Fruit fly (Drosophila melanogaster) whole organism, pupa: ENCODE data around the gene Yif1.

Experiments
- CG10348 ChIP-seq: fragments of 200-800 bp; sonication (Bioruptor generic); IDR thresholded peaks from 2 replicates; pipeline ENCODE4 v1.3.6; 2022; ENCODE audit warnings: missing biosample characterization, missing genetic modification characterization
- CG12605 ChIP-seq: fragments of 200-800 bp; sonication (Bioruptor generic); IDR thresholded peaks from 2 replicates; pipeline ENCODE4 v1.3.6; 2022; ENCODE audit warnings: missing biosample characterization, missing genetic modification characterization
- CG13204 ChIP-seq: fragments of 200-800 bp; sonication (Bioruptor generic); optimal IDR thresholded peaks from 2 replicates; lab custom pipeline; 2018; ENCODE audit warnings: missing biosample characterization, mild to moderate bottlenecking, missing genetic modification characterization, moderate library complexity
- CG14655 ChIP-seq: fragments of 200-800 bp; sonication (Bioruptor generic); optimal IDR thresholded peaks from 3 replicates; lab custom pipeline; 2017; ENCODE audit warnings: mild to moderate bottlenecking, missing biosample characterization, missing genetic modification reagents, missing genetic modification characterization
- CG15710 ChIP-seq: fragments of 200-800 bp; sonication (Bioruptor generic); optimal IDR thresholded peaks from 2 replicates; lab custom pipeline; 2018; ENCODE audit warnings: missing biosample characterization, mild to moderate bottlenecking, missing genetic modification characterization, moderate library complexity
- CG17806 ChIP-seq: fragments of 200-800 bp; sonication (Bioruptor generic); optimal IDR thresholded peaks from 2 replicates; lab custom pipeline; 2018; ENCODE audit warnings: missing biosample characterization, mild to moderate bottlenecking, missing genetic modification characterization, moderate library complexity
- CG32121 ChIP-seq: fragments of 200-800 bp; sonication (Bioruptor generic); IDR thresholded peaks from 2 replicates; pipeline ENCODE4 v1.3.6; 2022; ENCODE audit warnings: missing biosample characterization, missing genetic modification characterization
- CG34367 ChIP-seq: fragments of 200-800 bp; sonication (Bioruptor generic); optimal IDR thresholded peaks from 2 replicates; lab custom pipeline; 2018; ENCODE audit warnings: missing biosample characterization, mild to moderate bottlenecking, missing genetic modification characterization
- CG4496 ChIP-seq: fragments of 200-800 bp; sonication (Bioruptor generic); IDR thresholded peaks from 3 replicates; pipeline ENCODE4 v1.3.6; 2022; ENCODE audit warnings: missing biosample characterization, missing genetic modification characterization
- CG8159 ChIP-seq: fragments of 200-800 bp; sonication (Bioruptor generic); optimal IDR thresholded peaks from 3 replicates; lab custom pipeline; 2018; ENCODE audit warnings: missing biosample characterization, mild to moderate bottlenecking, missing genetic modification characterization, moderate library complexity
- CG8301 ChIP-seq: fragments of 200-800 bp; sonication (Bioruptor generic); optimal IDR thresholded peaks from 2 replicates; lab custom pipeline; 2018; ENCODE audit warnings: missing biosample characterization, mild to moderate bottlenecking, missing genetic modification characterization
- CG9948 ChIP-seq: fragments of 200-800 bp; sonication (Bioruptor generic); optimal IDR thresholded peaks from 2 replicates; lab custom pipeline; 2018; ENCODE audit warnings: missing biosample characterization, mild to moderate bottlenecking, missing genetic modification characterization, moderate library complexity
- D1 ChIP-seq: fragments of 200-800 bp; sonication (Bioruptor generic); optimal IDR thresholded peaks from 2 replicates; lab custom pipeline; 2018; ENCODE audit warnings: missing biosample characterization, mild to moderate bottlenecking, missing genetic modification characterization, moderate library complexity
- EcR ChIP-seq: fragments of 200-800 bp; sonication (Bioruptor generic); optimal IDR thresholded peaks from 3 replicates; lab custom pipeline; 2019; ENCODE audit warnings: missing biosample characterization, missing genetic modification characterization, mild to moderate bottlenecking, moderate library complexity, missing genetic modification reagents
- Ets98B ChIP-seq: fragments of 200-800 bp; sonication (Bioruptor generic); IDR thresholded peaks from 2 replicates; pipeline ENCODE4 v1.3.6; 2022; ENCODE audit warnings: missing biosample characterization, missing genetic modification characterization
- Pif1A ChIP-seq: fragments of 200-800 bp; sonication (Bioruptor generic); optimal IDR thresholded peaks from 3 replicates; lab custom pipeline; 2016; ENCODE audit warnings: missing biosample characterization, missing genetic modification characterization
- Pif1B ChIP-seq: fragments of 200-800 bp; sonication (Bioruptor generic); optimal IDR thresholded peaks from 3 replicates; lab custom pipeline; 2016; ENCODE audit warnings: missing biosample characterization, missing genetic modification characterization
- Snoo ChIP-seq: fragments of 200-800 bp; sonication (Bioruptor generic); optimal IDR thresholded peaks from 3 replicates; lab custom pipeline; 2017; ENCODE audit warnings: missing biosample characterization, mild to moderate bottlenecking, missing genetic modification characterization, inconsistent platforms
- fd96Ca ChIP-seq: fragments of 200-800 bp; sonication (Bioruptor generic); IDR thresholded peaks from 3 replicates; pipeline ENCODE4 v1.3.6; 2022; ENCODE audit warnings: missing biosample characterization, missing genetic modification characterization
- rn ChIP-seq: fragments of 200-800 bp; sonication (Bioruptor generic); IDR thresholded peaks from 2 replicates; pipeline ENCODE4 v1.3.6; 2022; ENCODE audit warnings: missing biosample characterization, missing genetic modification characterization

The Yif1 gene

DNA sequence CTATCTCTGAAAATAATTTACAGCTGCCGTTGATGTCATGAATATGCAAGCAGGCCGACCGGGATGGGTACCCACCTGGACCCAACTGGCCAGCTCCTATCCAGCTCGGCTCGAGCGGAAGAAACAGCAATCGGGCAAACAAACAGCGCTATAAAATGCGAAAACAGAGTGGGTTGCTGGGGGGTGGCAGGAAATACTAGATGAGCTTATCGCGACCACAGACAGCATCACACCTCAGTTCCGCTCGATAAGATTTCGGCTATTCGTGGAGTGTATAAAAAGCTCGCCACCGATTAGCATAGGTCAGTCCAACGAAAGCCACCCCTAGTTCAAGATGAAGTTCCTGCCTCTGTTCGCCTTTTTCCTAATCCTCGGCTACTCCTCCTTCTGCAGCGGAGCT, 10.8 kb downstream of the Yif1 start, which contains the start of gene CG14245:
TSS of gene CG14245 (plus strand) at position 301 of the 400 bp plus-strand sequence.
- no peak for TF ChIP-seq CG34367 (tag; lab: Kevin White, UChicago)
- no peak for TF ChIP-seq fd96Ca (GFP tag; lab: Robert Waterston, UW)
- no peak for TF ChIP-seq CG13204
- TF ChIP-seq CG9948 (tag; lab: Kevin White, UChicago) = no peak
- no peak for TF ChIP-seq CG10348 (GFP tag; lab: Robert Waterston, UW)
- TF ChIP-seq EcR (GFP tag; lab: Kevin White, UChicago) = no peak
- TF ChIP-seq CG14655 (GFP tag; lab: Kevin White, UChicago) = no peak
- TF ChIP-seq Pif1A (GFP tag; lab: Kevin White, UChicago) = no peak
- TF ChIP-seq Pif1B = no peak
- TF ChIP-seq Ets98B = no peak
- TF ChIP-seq CG4496 (GFP tag; lab: Robert Waterston, UW) = no peak
- no peak for TF ChIP-seq CG15710 (tag; lab: Kevin White, UChicago)
- no peak for TF ChIP-seq CG17806 (tag; lab: Kevin White, UChicago)
- no peak for TF ChIP-seq CG12605 (GFP tag; lab: Robert Waterston, UW)
- no peak for TF ChIP-seq CG32121 (GFP tag; lab: Robert Waterston, UW)
- TF ChIP-seq Snoo (tag; lab: Kevin White, UChicago) = no peak
- no peak for TF ChIP-seq CG8159 (tag; lab: Kevin White, UChicago)

DNA sequence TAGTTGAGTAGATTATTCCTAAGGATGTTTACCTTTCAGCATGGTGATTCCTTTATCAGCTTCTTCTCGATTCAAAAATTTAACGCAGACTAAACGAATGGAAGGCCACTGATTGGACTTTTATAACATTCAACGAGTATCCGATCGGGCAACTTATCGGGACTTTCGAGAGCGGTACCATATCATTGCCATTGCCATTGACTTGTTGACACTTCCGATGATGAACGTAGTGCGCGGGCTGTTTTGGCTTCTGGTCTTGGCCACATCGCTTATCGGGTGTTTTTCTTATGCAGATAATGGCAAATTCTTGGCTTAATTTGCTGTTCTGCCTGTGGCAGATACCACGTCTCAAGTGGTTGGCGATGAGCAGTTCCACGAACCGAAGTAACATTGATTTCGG, 18.5 kb downstream of the Yif1 start, which contains the start of gene CG6403:
TSS of gene CG6403 (minus strand) at position 101 of the 400 bp plus-strand sequence.
- TF ChIP-seq fd96Ca (GFP tag; lab: Robert Waterston, UW) = no peak
- no peak for TF ChIP-seq CG4496 (GFP tag; lab: Robert Waterston, UW)
- no peak for TF ChIP-seq CG9948 (tag; lab: Kevin White, UChicago)
- no peak for TF ChIP-seq CG34367 (tag; lab: Kevin White, UChicago)
- TF ChIP-seq rn = no peak
- TF ChIP-seq CG12605 (GFP tag; lab: Robert Waterston, UW) = no peak
- no peak for TF ChIP-seq CG17806 (tag; lab: Kevin White, UChicago)

DNA sequence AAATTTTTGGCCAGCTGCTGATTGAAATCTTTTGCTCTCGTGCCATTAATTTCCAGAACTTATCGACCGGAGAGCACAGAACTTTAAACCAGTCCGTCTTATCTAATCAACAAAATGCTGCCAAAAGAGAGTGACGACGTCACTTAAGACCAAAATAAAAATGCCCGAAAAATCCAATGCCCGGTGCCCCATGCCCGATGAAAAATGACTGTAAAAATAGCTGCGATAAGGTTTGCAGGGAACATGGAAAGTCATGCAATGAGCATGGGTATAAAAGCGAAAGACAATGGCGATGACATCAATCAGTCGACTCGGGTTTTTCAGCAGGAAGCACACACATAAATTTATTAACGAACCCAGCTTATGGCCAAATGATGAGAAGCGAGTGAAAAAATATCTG, 19.6 kb downstream of the Yif1 start, which contains the start of gene CG14247:
TSS of gene CG14247 (plus strand) at position 301 of the 400 bp plus-strand sequence.
- TF ChIP-seq CG34367 (tag; lab: Kevin White, UChicago) = no peak
- TF ChIP-seq rn = no peak
- no peak for TF ChIP-seq CG15710 (tag; lab: Kevin White, UChicago)
- TF ChIP-seq fd96Ca (GFP tag; lab: Robert Waterston, UW) = no peak
- TF ChIP-seq Ets98B = no peak
- TF ChIP-seq Pif1B = no peak
- no peak for TF ChIP-seq CG12605 (GFP tag; lab: Robert Waterston, UW)
- TF ChIP-seq CG32121 (GFP tag; lab: Robert Waterston, UW) = no peak
- TF ChIP-seq CG4496 (GFP tag; lab: Robert Waterston, UW) = no peak
- TF ChIP-seq CG10348 (GFP tag; lab: Robert Waterston, UW) = no peak
- no peak for TF ChIP-seq Pif1A (GFP tag; lab: Kevin White, UChicago)
- no peak for TF ChIP-seq CG13204
- TF ChIP-seq CG9948 (tag; lab: Kevin White, UChicago) = no peak
- TF ChIP-seq CG17806 (tag; lab: Kevin White, UChicago) = no peak

DNA sequence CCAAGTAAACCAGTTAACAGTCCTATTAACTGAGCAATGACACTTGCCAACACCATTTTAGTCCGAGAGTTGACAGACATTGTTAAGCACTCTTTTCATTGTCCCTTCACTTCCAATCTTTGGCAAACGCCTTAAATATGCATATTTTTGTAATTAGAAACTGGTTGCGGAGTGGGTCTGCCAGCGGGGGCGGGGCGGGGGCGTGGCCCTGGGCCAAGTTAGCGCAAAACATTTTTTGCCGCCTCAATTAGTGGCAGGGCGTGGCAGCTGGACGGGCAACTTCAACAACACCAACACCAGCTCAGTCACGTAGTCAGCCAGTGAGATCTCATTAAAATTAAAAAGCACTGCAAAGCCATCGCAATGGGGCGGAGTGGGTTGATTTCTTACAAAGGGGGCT, 44.0 kb downstream of the Yif1 start:
- TF ChIP-seq CG15710 (tag; lab: Kevin White, UChicago) = no peak
- TF ChIP-seq D1 (tag; lab: Kevin White, UChicago) = no peak
- no peak for TF ChIP-seq Snoo (tag; lab: Kevin White, UChicago)
- no peak for TF ChIP-seq Pif1B
- TF ChIP-seq rn = no peak
- no peak for TF ChIP-seq CG10348 (GFP tag; lab: Robert Waterston, UW)
- no peak for TF ChIP-seq CG12605 (GFP tag; lab: Robert Waterston, UW)
- no peak for TF ChIP-seq CG9948 (tag; lab: Kevin White, UChicago)
- TF ChIP-seq CG13204 = no peak
- TF ChIP-seq CG17806 (tag; lab: Kevin White, UChicago) = no peak
- no peak for TF ChIP-seq fd96Ca (GFP tag; lab: Robert Waterston, UW)
- no peak for TF ChIP-seq CG8301
- no peak for TF ChIP-seq CG14655 (GFP tag; lab: Kevin White, UChicago)
- TF ChIP-seq EcR (GFP tag; lab: Kevin White, UChicago) = no peak
- TF ChIP-seq Pif1A (GFP tag; lab: Kevin White, UChicago) = no peak
